Fruit fly (Drosophila melanogaster): ENCODE data around the gene Sec16.

Sec16 gene

DNA sequence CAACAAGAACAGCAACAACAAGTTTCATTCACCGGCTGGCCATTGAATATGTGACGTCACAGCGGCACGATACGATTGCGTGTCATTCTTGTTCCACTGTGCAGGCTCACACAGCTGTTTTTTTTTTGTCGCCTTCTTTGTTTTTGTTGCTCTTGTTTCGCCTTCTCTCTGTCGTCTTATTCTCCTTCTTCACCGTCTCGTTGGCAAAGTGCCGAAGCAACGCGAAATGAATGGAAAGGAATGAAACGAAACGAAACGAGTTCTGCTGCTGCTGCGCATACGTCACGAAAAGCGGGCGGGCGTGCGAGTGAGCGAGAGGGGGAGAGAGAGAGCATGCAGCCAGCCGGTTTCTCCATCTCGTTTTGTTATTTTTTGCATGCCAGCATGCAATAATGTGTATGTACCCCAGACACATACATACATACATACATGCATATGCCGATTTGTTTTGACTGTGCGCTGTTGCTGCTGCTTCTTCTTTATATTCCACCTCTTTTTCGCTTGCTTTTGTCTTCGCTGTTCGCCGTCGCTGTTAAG is 21.1 kb upstream of the Sec16 start (continued):
- TF ChIP-seq CG11504 (tag; optimal IDR thresholded peaks at IDR 0.05): peak; percentile 18
- TF ChIP-seq CG14050 (GFP tag; IDR thresholded peaks at IDR 0.05): peak; percentile 25; the same call in 1 of the 3 replicates
- peak; percentile 12 for TF ChIP-seq Meics (GFP tag; optimal IDR thresholded peaks at IDR 0.05)
- no peak for TF ChIP-seq CG3065 (GFP tag; optimal IDR thresholded peaks at IDR 0.05)
- no peak for TF ChIP-seq hth (optimal IDR thresholded peaks at IDR 0.05)
- TF ChIP-seq prd (optimal IDR thresholded peaks at IDR 0.05): no peak
- TF ChIP-seq prd (GFP tag; IDR thresholded peaks at IDR 0.05): no peak
- TF ChIP-seq Xrp1 (GFP tag; IDR thresholded peaks at IDR 0.05): 0 out of 2 replicates have a peak, but pooled peaks have one; percentile 5
- TF ChIP-seq gcm (GFP tag; optimal IDR thresholded peaks at IDR 0.05): peak; percentile 58
- peak; percentile 4 for TF ChIP-seq CG7839 (tag; optimal IDR thresholded peaks at IDR 0.05)
- no peak for TF ChIP-seq fd3F (GFP tag; optimal IDR thresholded peaks at IDR 0.05)
- no peak for TF ChIP-seq vvl (GFP tag; IDR thresholded peaks at IDR 0.05)
- no peak for TF ChIP-seq CG15269 (tag; optimal IDR thresholded peaks at IDR 0.05)
- TF ChIP-seq CG6854 (GFP tag; optimal IDR thresholded peaks at IDR 0.05): no peak
- TF ChIP-seq Asciz (GFP tag; optimal IDR thresholded peaks at IDR 0.05): no peak
- TF ChIP-seq CG32772 (GFP tag; IDR thresholded peaks at IDR 0.05): no peak
- TF ChIP-seq CG2199 (GFP tag; IDR thresholded peaks at IDR 0.05): no peak
- no peak for TF ChIP-seq CG13424 (tag; optimal IDR thresholded peaks at IDR 0.05)
- TF ChIP-seq CG9817 (tag; optimal IDR thresholded peaks at IDR 0.05): no peak
- no peak for TF ChIP-seq disco-r (GFP tag; optimal IDR thresholded peaks at IDR 0.05)
- TF ChIP-seq CG9727 (GFP tag; optimal IDR thresholded peaks at IDR 0.05): no peak
- peak; percentile 67; the same call in 1 of the 3 replicates for TF ChIP-seq CG34422 (GFP tag; IDR thresholded peaks at IDR 0.05)
- TF ChIP-seq Ada2b (GFP tag; IDR thresholded peaks at IDR 0.05): no peak
- TF ChIP-seq trh (GFP tag; optimal IDR thresholded peaks at IDR 0.05): no peak
- peak; percentile 97 for TF ChIP-seq CG32767 (GFP tag; IDR thresholded peaks at IDR 0.05)
- TF ChIP-seq Hmr (GFP tag; optimal IDR thresholded peaks at IDR 0.05): peak; percentile 7
- TF ChIP-seq dimm (GFP tag; IDR thresholded peaks at IDR 0.05): no peak
- no peak for TF ChIP-seq br (optimal IDR thresholded peaks at IDR 0.05)
- TF ChIP-seq Atf-2 (GFP tag; optimal IDR thresholded peaks at IDR 0.05): no peak
- no peak for TF ChIP-seq ftz-f1 (GFP tag; optimal IDR thresholded peaks at IDR 0.05)
- no peak for TF ChIP-seq CG3281 (GFP tag; optimal IDR thresholded peaks at IDR 0.05)
- no peak for TF ChIP-seq sisA (GFP tag; IDR thresholded peaks at IDR 0.05)
- no peak for TF ChIP-seq Mes4 (GFP tag; optimal IDR thresholded peaks at IDR 0.05)
- no peak for TF ChIP-seq CG11723 (GFP tag; optimal IDR thresholded peaks at IDR 0.05)
- no peak for TF ChIP-seq CG15696 (tag; optimal IDR thresholded peaks at IDR 0.05)
- TF ChIP-seq CG4360 (GFP tag; IDR thresholded peaks at IDR 0.05): peak; percentile 76
- TF ChIP-seq gsb-n (tag; optimal IDR thresholded peaks at IDR 0.05): no peak
- TF ChIP-seq CG31224 (GFP tag; IDR thresholded peaks at IDR 0.05): no peak
- peak; percentile 62 for TF ChIP-seq abd-A (tag; optimal IDR thresholded peaks at IDR 0.05)
- TF ChIP-seq CG10366 (GFP tag; IDR thresholded peaks at IDR 0.05): no peak
- no peak for TF ChIP-seq CrebB (tag; optimal IDR thresholded peaks at IDR 0.05)
- no peak for TF ChIP-seq HLH4C (GFP tag; IDR thresholded peaks at IDR 0.05; ENCODE audit: partially characterized antibody)
- TF ChIP-seq z (GFP tag; IDR thresholded peaks at IDR 0.05): no peak
- 0 out of 2 replicates have a peak, but pooled peaks have one; percentile 11 for TF ChIP-seq bbx (GFP tag; IDR thresholded peaks at IDR 0.05; ENCODE audit: partially characterized antibody)
- TF ChIP-seq zfh1 (GFP tag; IDR thresholded peaks at IDR 0.05): no peak
- TF ChIP-seq unpg (GFP tag; optimal IDR thresholded peaks at IDR 0.05): no peak
- TF ChIP-seq chinmo (GFP tag; IDR thresholded peaks at IDR 0.05; ENCODE audit: partially characterized antibody): peak; percentile 99
- TF ChIP-seq CG11085 (GFP tag; IDR thresholded peaks at IDR 0.05): no peak
- no peak for TF ChIP-seq Nf-YA (GFP tag; IDR thresholded peaks at IDR 0.05)
- peak; percentile 8 for TF ChIP-seq Hsf (GFP tag; optimal IDR thresholded peaks at IDR 0.05)
- TF ChIP-seq Camta (GFP tag; optimal IDR thresholded peaks at IDR 0.05): no peak
- TF ChIP-seq cad (GFP tag; optimal IDR thresholded peaks at IDR 0.05): no peak
